Worm (Caenorhabditis elegans) whole organism, L1 larva: ENCODE results near the gene nspb-5.

Source experiments
- ama-1 ChIP-seq: fragments of 150-350 bp; optimal IDR thresholded peaks from 2 replicates; lab custom pipeline; 2014
- blmp-1 ChIP-seq: fragments of 150-350 bp; optimal IDR thresholded peaks from 2 replicates; lab custom pipeline; 2014; ENCODE audit warnings: missing biosample characterization, missing genetic modification characterization
- ceh-63 ChIP-seq: fragments of 200-800 bp; sonication (Bioruptor generic); optimal IDR thresholded peaks from 2 replicates; lab custom pipeline; 2018; ENCODE audit warnings: mild to moderate bottlenecking, missing genetic modification characterization, missing compliant biosample characterization
- dpl-1 ChIP-seq, 3 experiments: fragments of 150-350 bp in 2 of 3; sonication (generic microtip) in 1 of 3; optimal IDR thresholded peaks; 2 replicates each; lab custom pipeline; 2014 to 2017; ENCODE audit warnings: missing biosample characterization in 3 of 3, missing genetic modification characterization in 3 of 3, missing genetic modification reagents in 3 of 3
- efl-1 ChIP-seq, 4 experiments: fragments of 150-350 bp; optimal IDR thresholded peaks in 3 of 4; peaks in 1 of 4; 1 replicate in 1 of 4; 2 replicates in 3 of 4; lab custom pipeline; 2014; ENCODE audit warnings: missing biosample characterization in 2 of 4, missing genetic modification characterization in 2 of 4, missing genetic modification reagents in 2 of 4
- lin-13 ChIP-seq: fragments of 150-350 bp; optimal IDR thresholded peaks from 2 replicates; lab custom pipeline; 2014; ENCODE audit warnings: missing biosample characterization, missing genetic modification reagents, missing genetic modification characterization
- mab-9 ChIP-seq: fragments of 200-800 bp; sonication (Bioruptor generic); IDR thresholded peaks from 2 replicates; pipeline ENCODE4 v1.3.6; 2022; ENCODE audit warnings: missing genetic modification reagents, missing genetic modification characterization, missing compliant biosample characterization
- mep-1 ChIP-seq: fragments of 150-350 bp; optimal IDR thresholded peaks from 2 replicates; lab custom pipeline; 2014; ENCODE audit warnings: missing biosample characterization, missing genetic modification characterization
- nhr-11 ChIP-seq: fragments of 150-350 bp; optimal IDR thresholded peaks from 2 replicates; lab custom pipeline; 2014; ENCODE audit warnings: missing biosample characterization, missing genetic modification characterization
- nhr-28 ChIP-seq: fragments of 150-350 bp; optimal IDR thresholded peaks from 2 replicates; lab custom pipeline; 2014; ENCODE audit warnings: missing biosample characterization, missing genetic modification characterization
- nhr-47 ChIP-seq: sonication (generic microtip); optimal IDR thresholded peaks from 2 replicates; lab custom pipeline; 2016; ENCODE audit warnings: mild to moderate bottlenecking, missing genetic modification characterization, moderate library complexity, missing compliant biosample characterization
- nhr-76 ChIP-seq: sonication (generic microtip); optimal IDR thresholded peaks from 2 replicates; lab custom pipeline; 2017; ENCODE audit warnings: missing biosample characterization, missing genetic modification characterization
- pqm-1 ChIP-seq: sonication (generic microtip); optimal IDR thresholded peaks from 3 replicates; lab custom pipeline; 2017; ENCODE audit warnings: missing biosample characterization, missing genetic modification characterization
- unc-98 ChIP-seq: fragments of 200-800 bp; sonication (Bioruptor generic); IDR thresholded peaks from 2 replicates; pipeline ENCODE4 v1.3.6; 2022; ENCODE audit warnings: missing genetic modification characterization, missing compliant biosample characterization

DNA sequence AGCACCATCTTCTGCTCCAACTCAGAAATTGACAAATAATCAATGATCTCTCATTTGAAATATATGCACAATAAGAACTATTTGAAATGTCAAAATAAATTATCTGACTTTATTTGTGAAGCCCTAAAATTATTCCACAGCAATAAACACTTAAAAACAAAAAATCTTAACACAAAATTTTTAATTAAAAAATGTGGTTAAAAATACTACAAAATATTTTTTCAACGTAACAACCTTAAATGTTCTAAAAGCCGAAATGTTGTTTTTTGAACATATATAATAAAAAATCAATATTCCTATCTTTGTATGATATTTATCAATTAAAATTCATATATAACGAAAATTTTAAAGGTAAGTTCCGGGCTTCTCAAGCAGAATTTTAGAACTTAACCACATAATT is 607 bp downstream of the nspb-5 start, which contains the start of gene F38A5.8:
- TF ChIP-seq ama-1 (lab: Kevin White, UChicago) (no peak), efl-1 (optimal IDR thresholded peaks at IDR 0.05; lab: Kevin White, UChicago) (no peak), efl-1 (GFP tag; optimal IDR thresholded peaks at IDR 0.05 in 1 of 2; lab: Kevin White, UChicago) (no peak), dpl-1 (GFP tag; optimal IDR thresholded peaks at IDR 0.05; lab: Kevin White, UChicago) (no peak), pqm-1 (no peak), nhr-76 (tag; lab: Kevin White, UChicago) (no peak), nhr-47 (tag; lab: Kevin White, UChicago) (no peak), ceh-63 (no peak), nhr-11 (no peak), nhr-28 (no peak), lin-13 (GFP tag; lab: Kevin White, UChicago) (no peak), blmp-1 (tag; lab: Kevin White, UChicago) (no peak), unc-98 (GFP tag; lab: Robert Waterston, UW) (no peak), mep-1 (tag; lab: Kevin White, UChicago) (no peak), mab-9 (GFP tag; lab: Robert Waterston, UW) (no peak)
